Worm (Caenorhabditis elegans): ENCODE results near the gene ent-5.

ent-5 gene

DNA sequence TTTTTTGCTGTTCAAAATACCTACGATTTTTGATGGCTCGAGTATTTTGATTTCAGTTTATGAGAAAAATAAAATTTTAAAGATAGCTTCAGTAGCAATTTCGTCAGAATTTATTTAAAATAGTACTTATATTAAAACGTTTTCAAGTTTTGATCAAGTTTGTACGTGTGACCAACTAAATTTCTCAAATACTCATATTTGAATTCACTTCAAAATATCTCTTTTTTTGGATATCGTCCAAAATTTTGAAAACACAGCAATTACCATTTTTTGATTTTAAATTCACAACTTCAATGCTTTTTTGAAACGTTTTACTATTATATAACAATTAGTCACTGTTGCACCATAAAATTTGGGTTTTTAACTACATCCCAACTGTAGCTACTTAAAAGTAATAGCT, 22.1 kb downstream of the ent-5 start:
- TF ChIP-seq hlh-30 (tag; optimal IDR thresholded peaks at IDR 0.05; ENCODE audit: insufficient read depth): no peak
- no peak for TF ChIP-seq sox-2 (GFP tag; IDR thresholded peaks at IDR 0.05)
- TF ChIP-seq madf-2 (tag; optimal IDR thresholded peaks at IDR 0.05): no peak
- no peak for TF ChIP-seq ceh-19 (GFP tag; optimal IDR thresholded peaks at IDR 0.05)
- no peak for TF ChIP-seq pqm-1 (tag; optimal IDR thresholded peaks at IDR 0.05)
- no peak for TF ChIP-seq fkh-6 (tag; optimal IDR thresholded peaks at IDR 0.05)

DNA sequence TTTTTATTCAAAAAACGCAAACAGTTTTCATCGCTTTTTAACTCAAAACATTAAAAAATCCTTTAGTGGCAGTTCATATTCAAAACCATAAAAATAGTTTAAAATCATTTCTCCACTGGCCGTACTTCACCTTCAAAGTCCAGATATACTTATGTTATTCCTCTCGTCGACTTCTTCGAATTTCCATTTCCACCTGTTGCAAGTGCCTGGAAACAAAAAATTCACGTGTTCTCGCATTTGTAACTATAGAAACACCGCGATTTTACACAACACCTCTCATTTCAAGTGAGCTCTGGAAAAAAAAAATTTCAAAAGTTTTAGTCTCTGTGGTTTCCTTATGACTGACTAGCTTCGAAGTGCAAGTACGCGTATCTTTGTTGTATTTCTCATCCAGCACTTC, 23.9 kb downstream of the ent-5 start:
- TF ChIP-seq nfya-1 (tag; optimal IDR thresholded peaks at IDR 0.05) (no peak), npax-4 (tag; optimal IDR thresholded peaks at IDR 0.05) (no peak), unc-86 (tag; optimal IDR thresholded peaks at IDR 0.05) (no peak), unc-42 (tag; optimal IDR thresholded peaks at IDR 0.05) (no peak), tbx-7 (tag; optimal IDR thresholded peaks at IDR 0.05) (no peak), sox-2 (GFP tag; IDR thresholded peaks at IDR 0.05) (no peak), ceh-45 (GFP tag; IDR thresholded peaks at IDR 0.05) (no peak), pha-4 (tag; optimal IDR thresholded peaks at IDR 0.05) (no peak), elt-2 (tag; optimal IDR thresholded peaks at IDR 0.05) (no peak), unc-3 (GFP tag; conservative IDR thresholded peaks at IDR 0.05) (no peak), unc-3 (tag; optimal IDR thresholded peaks at IDR 0.05) (no peak), mec-3 (tag; optimal IDR thresholded peaks at IDR 0.05; ENCODE audit: borderline replicate concordance) (no peak), hlh-6 (tag; optimal IDR thresholded peaks at IDR 0.05) (no peak), hlh-8 (tag; optimal IDR thresholded peaks at IDR 0.05) (no peak), K02D7.2 (tag; optimal IDR thresholded peaks at IDR 0.05) (no peak), pax-1 (tag; optimal IDR thresholded peaks at IDR 0.05) (no peak), sdc-2 (tag; optimal IDR thresholded peaks at IDR 0.05) (no peak), madf-2 (tag; optimal IDR thresholded peaks at IDR 0.05) (no peak)

DNA sequence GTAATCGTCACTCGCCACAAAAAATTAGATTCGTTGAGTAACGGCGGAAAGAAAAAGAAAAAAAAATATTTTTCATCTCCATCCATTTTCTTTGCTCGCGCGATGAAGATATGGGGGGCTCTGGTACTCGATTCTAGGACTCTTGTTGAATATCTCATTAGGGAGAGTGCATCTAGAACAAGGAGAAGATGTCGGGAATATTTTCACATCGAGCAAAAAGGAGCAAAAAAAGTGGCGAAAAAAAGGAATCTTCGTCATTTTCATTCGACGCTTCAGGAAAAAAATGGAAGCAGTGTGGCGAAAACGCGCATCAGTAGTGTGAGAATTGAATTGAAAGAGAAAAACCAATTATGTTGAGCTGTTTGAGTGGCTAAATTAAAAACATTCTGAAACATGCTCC, 25.3 kb downstream of the ent-5 start:
- TF ChIP-seq unc-42 (tag; optimal IDR thresholded peaks at IDR 0.05) (peak; percentile 82), pqm-1 (tag; optimal IDR thresholded peaks at IDR 0.05) (no peak), ceh-31 (tag; optimal IDR thresholded peaks at IDR 0.05) (peak; percentile 7)

DNA sequence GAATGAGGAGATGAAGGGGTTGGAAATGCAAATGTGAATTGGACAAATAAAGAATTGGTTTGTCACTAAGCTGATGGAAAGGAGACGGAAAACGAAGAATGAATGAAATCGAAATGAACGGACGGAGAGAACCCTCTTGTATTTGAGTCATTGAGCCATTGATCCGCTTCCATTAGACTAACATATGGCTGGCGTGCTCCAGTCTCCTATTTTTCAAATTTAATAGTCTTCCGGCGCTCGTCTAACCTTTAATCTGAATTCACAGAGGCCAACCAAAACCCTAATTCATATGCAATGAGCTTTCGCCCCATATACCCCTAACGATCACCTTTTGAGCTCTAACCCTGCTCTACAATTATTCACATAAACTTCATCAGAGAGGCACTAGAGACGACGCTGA, 27.0 kb downstream of the ent-5 start, which contains the start of gene C46C11.3:
Gene C46C11.3 (plus strand): TSS at position 301 of the 400 bp plus-strand sequence.
- no peak for TF ChIP-seq C08G9.2 (tag; optimal IDR thresholded peaks at IDR 0.05)
- no peak for TF ChIP-seq fkh-6 (tag; optimal IDR thresholded peaks at IDR 0.05)
- TF ChIP-seq K09A11.1 (tag; optimal IDR thresholded peaks at IDR 0.05; ENCODE audit: insufficient read depth): no peak
- no peak for TF ChIP-seq ahr-1 (tag; optimal IDR thresholded peaks at IDR 0.05)
- no peak for TF ChIP-seq lim-6 (tag; optimal IDR thresholded peaks at IDR 0.05)

DNA sequence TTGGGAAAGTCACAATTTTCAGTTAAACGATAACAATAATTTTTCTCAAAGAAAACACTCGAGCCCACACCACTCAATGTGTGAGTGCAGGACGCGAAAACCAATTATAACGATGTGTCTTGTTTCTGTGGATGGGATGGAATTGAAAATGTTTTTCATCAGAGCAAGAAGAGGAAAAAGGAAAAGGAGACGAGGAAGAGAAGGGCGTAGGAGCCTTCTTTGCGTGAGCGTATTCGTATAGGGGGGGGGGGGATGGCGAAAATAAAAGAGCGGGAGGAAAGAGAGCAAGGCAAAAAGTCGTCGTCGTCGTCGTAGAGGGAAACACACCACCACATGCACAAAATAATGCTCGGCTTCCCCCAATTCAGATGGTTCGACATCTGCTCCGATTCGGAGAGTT, 29.0 kb downstream of the ent-5 start:
- TF ChIP-seq hlh-15 (tag; optimal IDR thresholded peaks at IDR 0.05) (no peak), lin-11 (tag; optimal IDR thresholded peaks at IDR 0.05) (no peak), ahr-1 (tag; optimal IDR thresholded peaks at IDR 0.05) (no peak), ceh-34 (tag; optimal IDR thresholded peaks at IDR 0.05) (peak; percentile 27), unc-55 (GFP tag; optimal IDR thresholded peaks at IDR 0.05) (no peak), hlh-13 (GFP tag; optimal IDR thresholded peaks at IDR 0.05) (no peak), mec-3 (tag; optimal IDR thresholded peaks at IDR 0.05; ENCODE audit: borderline replicate concordance) (no peak), unc-42 (tag; optimal IDR thresholded peaks at IDR 0.05) (peak; percentile 83), che-1 (tag; optimal IDR thresholded peaks at IDR 0.05) (peak; percentile 7), lim-6 (tag; optimal IDR thresholded peaks at IDR 0.05) (no peak), ceh-22 (tag; optimal IDR thresholded peaks at IDR 0.05) (no peak), gmeb-2 (tag; optimal IDR thresholded peaks at IDR 0.05) (no peak), odd-2 (tag; optimal IDR thresholded peaks at IDR 0.05) (no peak), hlh-6 (tag; optimal IDR thresholded peaks at IDR 0.05) (no peak), zip-5 (tag; optimal IDR thresholded peaks at IDR 0.05) (no peak), ceh-14 (tag; optimal IDR thresholded peaks at IDR 0.05) (peak; percentile 83), ceh-31 (tag; optimal IDR thresholded peaks at IDR 0.05) (peak; percentile 52), ttx-3 (tag; optimal IDR thresholded peaks at IDR 0.05) (no peak), tbx-7 (tag; optimal IDR thresholded peaks at IDR 0.05) (no peak), hlh-30 (tag; optimal IDR thresholded peaks at IDR 0.05; ENCODE audit: insufficient read depth) (no peak), T23F11.4 (GFP tag; optimal IDR thresholded peaks at IDR 0.05) (no peak), fkh-10 (GFP tag; optimal IDR thresholded peaks at IDR 0.05) (no peak), ceh-2 (tag; optimal IDR thresholded peaks at IDR 0.05) (no peak), ceh-19 (GFP tag; optimal IDR thresholded peaks at IDR 0.05) (peak; percentile 23)
